Worm (Caenorhabditis elegans): ENCODE measurements around the gene F49F1.18.

The F49F1.18 gene

ce11 chrIV:4171531-4172163 is 31.5 kb upstream of the F49F1.18 start, which contains the start of the genes K08D10.13 and rnp-2 (continued):
- TF ChIP-seq Y116A8C.19 (tag; optimal IDR thresholded peaks at IDR 0.05; ENCODE audit: borderline replicate concordance) = no peak
- no peak for TF ChIP-seq unc-98 (GFP tag; IDR thresholded peaks at IDR 0.05)
- TF ChIP-seq fkh-10 (GFP tag; optimal IDR thresholded peaks at IDR 0.05) = peak; percentile 1
- no peak for TF ChIP-seq fos-1 (tag; optimal IDR thresholded peaks at IDR 0.05)
- TF ChIP-seq F16B12.6 (tag; optimal IDR thresholded peaks at IDR 0.05) = peak; percentile 52
- TF ChIP-seq lin-14 (GFP tag; optimal IDR thresholded peaks at IDR 0.05) = peak; percentile 60
- TF ChIP-seq lin-39 (tag; optimal IDR thresholded peaks at IDR 0.05) = no peak
- TF ChIP-seq mab-9 (GFP tag; IDR thresholded peaks at IDR 0.05) = no peak
- TF ChIP-seq snpc-4 (tag; optimal IDR thresholded peaks at IDR 0.05) = peak; percentile 28
- no peak for TF ChIP-seq pqm-1 (tag; optimal IDR thresholded peaks at IDR 0.05)
- no peak for TF ChIP-seq elt-3 (tag; optimal IDR thresholded peaks at IDR 0.05)
- TF ChIP-seq nhr-90 (tag; optimal IDR thresholded peaks at IDR 0.05; ENCODE audit: poor library complexity) = peak; percentile 59
- TF ChIP-seq tbx-2 (tag; optimal IDR thresholded peaks at IDR 0.05) = peak; percentile 60
- TF ChIP-seq C04F5.9 (tag; optimal IDR thresholded peaks at IDR 0.05) = peak; percentile 16
- TF ChIP-seq ceh-82 (tag; optimal IDR thresholded peaks at IDR 0.05) = peak; percentile 45 to 67 (median 58)
- no peak for TF ChIP-seq unc-86 (tag; optimal IDR thresholded peaks at IDR 0.05)
- peak in 1 of 2 experiments; percentile 59 for TF ChIP-seq ztf-11 (tag; optimal IDR thresholded peaks at IDR 0.05)
- peak; percentile 69 for TF ChIP-seq nhr-71 (tag; optimal IDR thresholded peaks at IDR 0.05)
- no peak for TF ChIP-seq ceh-63 (GFP tag; optimal IDR thresholded peaks at IDR 0.05)
- TF ChIP-seq lsy-2 (tag; optimal IDR thresholded peaks at IDR 0.05) = peak; percentile 76 to 79
- peak; percentile 73 for TF ChIP-seq lin-15B (tag; optimal IDR thresholded peaks at IDR 0.05)
- peak; percentile 27 for TF ChIP-seq nhr-20 (tag; optimal IDR thresholded peaks at IDR 0.05)
- TF ChIP-seq egl-13 (tag; optimal IDR thresholded peaks at IDR 0.05) = peak; percentile 18
- TF ChIP-seq sup-37 (GFP tag; optimal IDR thresholded peaks at IDR 0.05) = no peak
- peak; percentile 22 for TF ChIP-seq unc-130 (tag; optimal IDR thresholded peaks at IDR 0.05)
- TF ChIP-seq mef-2 (tag; optimal IDR thresholded peaks at IDR 0.05) = no peak
- TF ChIP-seq rnt-1 (tag; optimal IDR thresholded peaks at IDR 0.05) = peak; percentile 88
- TF ChIP-seq sox-4 (tag; optimal IDR thresholded peaks at IDR 0.05) = peak; percentile 27
- TF ChIP-seq irx-1 (tag; optimal IDR thresholded peaks at IDR 0.05) = peak; percentile 61
- TF ChIP-seq zip-4 (GFP tag; optimal IDR thresholded peaks at IDR 0.05) = no peak
- peak; percentile 21 for TF ChIP-seq fkh-4 (tag; optimal IDR thresholded peaks at IDR 0.05; ENCODE audit: borderline replicate concordance)
- TF ChIP-seq pax-3 (tag; optimal IDR thresholded peaks at IDR 0.05) = no peak
- TF ChIP-seq swsn-7 (tag; optimal IDR thresholded peaks at IDR 0.05) = peak; percentile 54
- TF ChIP-seq lir-3 (tag; optimal IDR thresholded peaks at IDR 0.05; ENCODE audit: poor library complexity) = no peak
- no peak for TF ChIP-seq nhr-11 (tag; optimal IDR thresholded peaks at IDR 0.05)
- peak; percentile 84 for TF ChIP-seq nhr-85 (tag)
- TF ChIP-seq C34B4.2 (tag; optimal IDR thresholded peaks at IDR 0.05) = no peak
- no peak for TF ChIP-seq aly-2 (tag; optimal IDR thresholded peaks at IDR 0.05)

- TF ChIP-seq pax-3 (tag; optimal IDR thresholded peaks at IDR 0.05) = no peak
- TF ChIP-seq lin-39 (tag; optimal IDR thresholded peaks at IDR 0.05) = no peak
- no peak for TF ChIP-seq mab-9 (GFP tag; IDR thresholded peaks at IDR 0.05)
- TF ChIP-seq sptf-1 (tag; optimal IDR thresholded peaks at IDR 0.05) = no peak
These were observed 27.1 kb upstream of the F49F1.18 start for ce11 chrIV:4167296-4167695.

- TF ChIP-seq isw-1 (GFP tag; IDR thresholded peaks at IDR 0.05) = no peak
- no peak for TF ChIP-seq sup-37 (GFP tag; optimal IDR thresholded peaks at IDR 0.05)
- no peak for TF ChIP-seq grh-1 (GFP tag; IDR thresholded peaks at IDR 0.05)
- TF ChIP-seq skn-1 (tag; optimal IDR thresholded peaks at IDR 0.05) = no peak
- TF ChIP-seq nhr-77 (tag; optimal IDR thresholded peaks at IDR 0.05) = no peak
- no peak for TF ChIP-seq pax-3 (tag; optimal IDR thresholded peaks at IDR 0.05)
- TF ChIP-seq aha-1 (tag; optimal IDR thresholded peaks at IDR 0.05) = no peak
- TF ChIP-seq jun-1 (tag; optimal IDR thresholded peaks at IDR 0.05) = no peak
- TF ChIP-seq lin-13 (GFP tag; optimal IDR thresholded peaks at IDR 0.05) = no peak
These were observed 24.2 kb upstream of the F49F1.18 start, which contains the start of gene scrm-8 for ce11 chrIV:4164392-4164791. TSS of gene scrm-8 (plus strand) at chrIV:4164692.

All from whole organism, L1 larva.